Fruit fly (Drosophila melanogaster) whole organism, embryonic: Measurements from ENCODE around the gene Cdk7.

Experiments
- Bdp1 ChIP-seq: fragments of 200-800 bp; sonication (Bioruptor generic); optimal IDR thresholded peaks from 3 replicates; lab custom pipeline; 2016; ENCODE audit warnings: missing biosample characterization, missing genetic modification characterization
- BtbVII ChIP-seq: fragments of 200-800 bp; sonication (Bioruptor generic); optimal IDR thresholded peaks from 3 replicates; lab custom pipeline; 2017; ENCODE audit warnings: missing biosample characterization, mild to moderate bottlenecking, missing genetic modification characterization
- CG11085 ChIP-seq: fragments of 200-800 bp; sonication (Bioruptor generic); IDR thresholded peaks from 2 replicates; pipeline ENCODE4 v1.3.6; 2022; ENCODE audit warnings: missing biosample characterization, missing genetic modification characterization
- CG11398 ChIP-seq: fragments of 200-800 bp; sonication (Bioruptor generic); optimal IDR thresholded peaks from 2 replicates; lab custom pipeline; 2016; ENCODE audit warnings: missing biosample characterization, missing genetic modification characterization
- CG11696 ChIP-seq: fragments of 200-800 bp; sonication (Bioruptor generic); IDR thresholded peaks from 2 replicates; pipeline ENCODE4 v1.3.6; 2022; ENCODE audit warnings: missing biosample characterization, missing genetic modification characterization
- CG12104 ChIP-seq: fragments of 200-800 bp; sonication (Bioruptor generic); optimal IDR thresholded peaks from 3 replicates; lab custom pipeline; 2016; ENCODE audit warnings: missing biosample characterization, missing genetic modification characterization
- CG12236 ChIP-seq: fragments of 200-800 bp; sonication (Bioruptor generic); optimal IDR thresholded peaks from 2 replicates; lab custom pipeline; 2016; ENCODE audit warnings: missing biosample characterization, missing genetic modification characterization
- CG13894 ChIP-seq: fragments of 200-800 bp; sonication (Bioruptor generic); optimal IDR thresholded peaks from 3 replicates; lab custom pipeline; 2018; ENCODE audit warnings: missing biosample characterization, mild to moderate bottlenecking, missing genetic modification characterization, moderate library complexity
- CG14050 ChIP-seq: fragments of 200-800 bp; sonication (Bioruptor generic); IDR thresholded peaks from 3 replicates; pipeline ENCODE4 v1.3.6; 2022; ENCODE audit warnings: missing biosample characterization, missing genetic modification characterization
- CG1832 ChIP-seq: fragments of 200-800 bp; sonication (Bioruptor generic); optimal IDR thresholded peaks from 2 replicates; lab custom pipeline; 2017; ENCODE audit warnings: missing biosample characterization, mild to moderate bottlenecking, missing genetic modification characterization, inconsistent platforms
- CG2678 ChIP-seq: fragments of 200-800 bp; sonication (Bioruptor generic); optimal IDR thresholded peaks from 3 replicates; lab custom pipeline; 2019; ENCODE audit warnings: missing biosample characterization, mild to moderate bottlenecking, missing genetic modification characterization, moderate library complexity
- CG32767 ChIP-seq: fragments of 200-800 bp; sonication (Bioruptor generic); IDR thresholded peaks from 2 replicates; pipeline ENCODE4 v1.3.6; 2022; ENCODE audit warnings: missing biosample characterization, missing genetic modification characterization
- CG33557 ChIP-seq: fragments of 200-800 bp; sonication (Bioruptor generic); optimal IDR thresholded peaks from 2 replicates; lab custom pipeline; 2019; ENCODE audit warnings: missing biosample characterization, mild to moderate bottlenecking, missing genetic modification characterization, moderate library complexity
- CG3847 ChIP-seq: fragments of 200-800 bp; sonication (Bioruptor generic); IDR thresholded peaks from 2 replicates; pipeline ENCODE4 v1.3.6; 2022; ENCODE audit warnings: missing biosample characterization, missing genetic modification characterization
- CG4360 ChIP-seq: fragments of 200-800 bp; sonication (Bioruptor generic); IDR thresholded peaks from 2 replicates; pipeline ENCODE4 v1.3.6; 2022; ENCODE audit warnings: missing biosample characterization, missing genetic modification characterization
- CG4707 ChIP-seq: fragments of 200-800 bp; sonication (Bioruptor generic); optimal IDR thresholded peaks from 2 replicates; lab custom pipeline; 2018; ENCODE audit warnings: missing biosample characterization, mild to moderate bottlenecking, missing genetic modification characterization, moderate library complexity
- CG5245 ChIP-seq: fragments of 200-800 bp; sonication (Bioruptor generic); optimal IDR thresholded peaks from 3 replicates; lab custom pipeline; 2016; ENCODE audit warnings: missing biosample characterization, missing genetic modification characterization
- CG7745 ChIP-seq: fragments of 200-800 bp; sonication (Bioruptor generic); optimal IDR thresholded peaks from 2 replicates; lab custom pipeline; 2018; ENCODE audit warnings: missing biosample characterization, mild to moderate bottlenecking, missing genetic modification characterization, moderate library complexity
- CG9215 ChIP-seq: fragments of 200-800 bp; sonication (Bioruptor generic); IDR thresholded peaks from 2 replicates; pipeline ENCODE4 v1.3.6; 2022; ENCODE audit warnings: missing biosample characterization, missing genetic modification characterization
- D19B ChIP-seq: fragments of 200-800 bp; sonication (Bioruptor generic); optimal IDR thresholded peaks from 2 replicates; lab custom pipeline; 2017; ENCODE audit warnings: missing biosample characterization, mild to moderate bottlenecking, missing genetic modification characterization
- Drgx ChIP-seq: fragments of 200-800 bp; sonication (Bioruptor generic); IDR thresholded peaks from 2 replicates; pipeline ENCODE4 v1.3.6; 2022; ENCODE audit warnings: missing biosample characterization, missing genetic modification characterization
- E2f1 ChIP-seq: fragments of 200-800 bp; sonication (Bioruptor generic); IDR thresholded peaks from 2 replicates; pipeline ENCODE4 v1.3.6; 2022; ENCODE audit warnings: missing biosample characterization, missing genetic modification characterization
- Ets97D ChIP-seq: fragments of 200-800 bp; sonication (Bioruptor generic); optimal IDR thresholded peaks from 3 replicates; lab custom pipeline; 2016; ENCODE audit warnings: missing biosample characterization, missing genetic modification characterization
- Fer3 ChIP-seq: fragments of 200-800 bp; sonication (Bioruptor generic); optimal IDR thresholded peaks from 2 replicates; lab custom pipeline; 2018; ENCODE audit warnings: missing biosample characterization, mild to moderate bottlenecking, missing genetic modification characterization, moderate library complexity
- HLH3B ChIP-seq: fragments of 200-800 bp; sonication (Bioruptor generic); IDR thresholded peaks from 2 replicates; pipeline ENCODE4 v1.3.6; 2022; ENCODE audit warnings: missing biosample characterization, missing genetic modification characterization
- Hey ChIP-seq: fragments of 200-800 bp; sonication (Bioruptor generic); optimal IDR thresholded peaks from 3 replicates; lab custom pipeline; 2018; ENCODE audit warnings: missing biosample characterization, mild to moderate bottlenecking, missing genetic modification characterization
- Myb ChIP-seq: fragments of 200-800 bp; sonication (Bioruptor generic); optimal IDR thresholded peaks from 2 replicates; lab custom pipeline; 2016; ENCODE audit warnings: missing biosample characterization, missing genetic modification characterization
- Nf-YB ChIP-seq: fragments of 200-800 bp; sonication (Bioruptor generic); optimal IDR thresholded peaks from 3 replicates; lab custom pipeline; 2019; ENCODE audit warnings: missing biosample characterization, mild to moderate bottlenecking, missing genetic modification characterization, moderate library complexity
- Pdp1 ChIP-seq, 2 experiments: fragments of 200-800 bp; sonication (Bioruptor generic); optimal IDR thresholded peaks; 3 replicates each; lab custom pipeline; 2016; ENCODE audit warnings: missing biosample characterization in 2 of 2, missing genetic modification characterization in 2 of 2, mild to moderate bottlenecking in 1 of 2, moderate library complexity in 1 of 2
- Trl ChIP-seq, 3 experiments: fragments of >200 bp in 2 of 3; fragments of 200-800 bp in 1 of 3; sonication (Bioruptor generic) in 1 of 3; optimal IDR thresholded peaks; 2 replicates in 1 of 3; 3 replicates in 2 of 3; lab custom pipeline; 2016 to 2017; ENCODE audit warnings: missing biosample characterization in 1 of 3, missing genetic modification characterization in 1 of 3
- ac ChIP-seq: fragments of 200-800 bp; sonication (Bioruptor generic); optimal IDR thresholded peaks from 3 replicates; lab custom pipeline; 2017; ENCODE audit warnings: missing biosample characterization, mild to moderate bottlenecking, missing genetic modification characterization
- chif ChIP-seq, 2 experiments: fragments of 200-800 bp; sonication (Bioruptor generic); optimal IDR thresholded peaks; 3 replicates each; lab custom pipeline; 2016; ENCODE audit warnings: missing biosample characterization in 2 of 2, missing genetic modification characterization in 2 of 2
- dmrt99B ChIP-seq: fragments of 200-800 bp; sonication (Bioruptor generic); optimal IDR thresholded peaks from 2 replicates; lab custom pipeline; 2018; ENCODE audit warnings: missing biosample characterization, mild to moderate bottlenecking, missing genetic modification characterization, moderate library complexity
- esg ChIP-seq: fragments of 200-800 bp; sonication (Bioruptor generic); conservative IDR thresholded peaks from 2 replicates; pipeline ENCODE4 v1.3.6; 2022; ENCODE audit warnings: missing biosample characterization, missing genetic modification characterization
- fd3F ChIP-seq: fragments of 200-800 bp; sonication (Bioruptor generic); optimal IDR thresholded peaks from 2 replicates; lab custom pipeline; 2018; ENCODE audit warnings: missing biosample characterization, mild to moderate bottlenecking, missing genetic modification characterization, moderate library complexity
- gcm2 ChIP-seq: fragments of 200-800 bp; sonication (Bioruptor generic); optimal IDR thresholded peaks from 2 replicates; lab custom pipeline; 2016; ENCODE audit warnings: missing biosample characterization, missing genetic modification characterization
- grau ChIP-seq: fragments of 200-800 bp; optimal IDR thresholded peaks from 3 replicates; lab custom pipeline; 2019; ENCODE audit warnings: missing biosample characterization, mild to moderate bottlenecking, missing genetic modification characterization, moderate library complexity
- ind ChIP-seq: fragments of 200-800 bp; sonication (Bioruptor generic); optimal IDR thresholded peaks from 3 replicates; lab custom pipeline; 2016; ENCODE audit warnings: missing biosample characterization, missing genetic modification characterization
- jing ChIP-seq: fragments of 200-800 bp; sonication (Bioruptor generic); optimal IDR thresholded peaks from 2 replicates; lab custom pipeline; 2018; ENCODE audit warnings: missing biosample characterization, mild to moderate bottlenecking, missing genetic modification characterization
- knrl ChIP-seq: fragments of 200-800 bp; sonication (Bioruptor generic); IDR thresholded peaks from 3 replicates; pipeline ENCODE4 v1.3.6; 2022; ENCODE audit warnings: missing biosample characterization, missing genetic modification characterization; ENCODE audit not compliant: partially characterized antibody
- mam ChIP-seq: fragments of 200-800 bp; sonication (Bioruptor generic); optimal IDR thresholded peaks from 3 replicates; lab custom pipeline; 2016; ENCODE audit warnings: missing biosample characterization, missing genetic modification characterization
- mld ChIP-seq: fragments of 200-800 bp; sonication (Bioruptor generic); IDR thresholded peaks from 3 replicates; pipeline ENCODE4 v1.3.6; 2022; ENCODE audit warnings: missing biosample characterization, missing genetic modification characterization; ENCODE audit not compliant: partially characterized antibody
- nerfin-1 ChIP-seq: fragments of 200-800 bp; sonication (Bioruptor generic); optimal IDR thresholded peaks from 3 replicates; lab custom pipeline; 2019; ENCODE audit warnings: missing biosample characterization, mild to moderate bottlenecking, missing genetic modification characterization, moderate library complexity
- nmo ChIP-seq: fragments of 200-800 bp; sonication (Bioruptor generic); optimal IDR thresholded peaks from 2 replicates; lab custom pipeline; 2018; ENCODE audit warnings: missing biosample characterization, mild to moderate bottlenecking, missing genetic modification characterization, moderate library complexity
- oc ChIP-seq: fragments of 200-800 bp; sonication (Bioruptor generic); optimal IDR thresholded peaks from 2 replicates; lab custom pipeline; 2018; ENCODE audit warnings: missing biosample characterization, mild to moderate bottlenecking, missing genetic modification characterization, moderate library complexity
- pb ChIP-seq: fragments of 200-800 bp; sonication (Bioruptor generic); optimal IDR thresholded peaks from 3 replicates; lab custom pipeline; 2016; ENCODE audit warnings: missing biosample characterization, missing genetic modification characterization
- prd ChIP-seq, 3 experiments: fragments of >200 bp in 2 of 3; fragments of 200-800 bp in 1 of 3; sonication (Bioruptor generic) in 1 of 3; optimal IDR thresholded peaks in 2 of 3; IDR thresholded peaks in 1 of 3; 2 replicates in 2 of 3; 3 replicates in 1 of 3; pipeline versions ENCODE4 v1.3.6 to Lab custom; 2017 to 2022; ENCODE audit warnings: missing biosample characterization in 1 of 3, missing genetic modification characterization in 1 of 3
- ranshi ChIP-seq: fragments of 200-800 bp; sonication (Bioruptor generic); IDR thresholded peaks from 2 replicates; pipeline ENCODE4 v1.3.6; 2022; ENCODE audit warnings: missing biosample characterization, missing genetic modification characterization
- zen2 ChIP-seq: fragments of 200-800 bp; sonication (Bioruptor generic); IDR thresholded peaks from 3 replicates; pipeline ENCODE4 v1.3.6; 2022; ENCODE audit warnings: missing biosample characterization, missing genetic modification characterization; ENCODE audit not compliant: partially characterized antibody

Cdk7 gene

DNA sequence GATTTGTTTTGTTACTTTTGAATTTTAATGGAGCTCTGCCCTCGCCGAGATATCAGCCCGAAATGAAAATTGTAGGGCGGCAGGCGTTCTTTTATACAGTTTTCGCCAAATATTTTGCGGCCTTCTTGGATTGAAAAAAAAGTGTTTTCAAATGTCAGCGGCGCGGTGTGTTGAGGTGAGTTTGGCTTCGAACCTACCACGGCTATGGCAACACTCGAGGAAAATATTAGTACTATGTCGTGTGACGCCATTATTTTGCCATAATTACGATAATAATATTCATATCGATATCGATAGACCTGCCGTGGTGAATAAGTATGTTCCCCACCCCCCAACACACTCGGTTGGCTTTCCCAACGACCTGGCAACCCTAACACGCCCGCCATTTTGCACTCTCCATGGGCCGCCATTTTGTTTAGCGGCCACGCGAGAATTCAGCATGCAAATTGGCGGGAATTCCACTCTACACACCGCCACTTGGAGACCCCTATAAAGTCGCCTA is 3.1 kb upstream of the Cdk7 start, which contains the start of the genes TrxT and dhd (continued):
- TF ChIP-seq Nf-YB (GFP tag; lab: Kevin White, UChicago) (no peak), nerfin-1 (tag; lab: Kevin White, UChicago) (peak; percentile 1), jing (GFP tag; lab: Kevin White, UChicago) (no peak), CG2678 (tag; lab: Kevin White, UChicago) (no peak), dmrt99B (no peak), Hey (tag; lab: Kevin White, UChicago) (no peak), Ets97D (GFP tag; lab: Kevin White, UChicago) (peak; percentile 96), grau (tag; lab: Kevin White, UChicago) (peak; percentile 22), E2f1 (GFP tag; lab: Robert Waterston, UW) (peak; percentile 69), CG4360 (no peak), mld (GFP tag; lab: Robert Waterston, UW) (0 out of 3 replicates have a peak, but pooled peaks have one; percentile 38), pb (GFP tag; lab: Kevin White, UChicago) (peak; percentile 19), CG11696 (GFP tag; lab: Robert Waterston, UW) (no peak), HLH3B (GFP tag; lab: Robert Waterston, UW) (0 out of 2 replicates have a peak, but pooled peaks have one; percentile 5), gcm2 (GFP tag; lab: Kevin White, UChicago) (no peak), CG12236 (no peak), CG32767 (GFP tag; lab: Robert Waterston, UW) (no peak), Myb (GFP tag; lab: Kevin White, UChicago) (peak; percentile 67), CG14050 (GFP tag; lab: Robert Waterston, UW) (no peak), esg (GFP tag; lab: Robert Waterston, UW) (no peak), CG9215 (GFP tag; lab: Robert Waterston, UW) (no peak), mam (peak; percentile 22), CG12104 (GFP tag; lab: Kevin White, UChicago) (no peak), BtbVII (GFP tag; lab: Kevin White, UChicago) (no peak), zen2 (GFP tag; lab: Robert Waterston, UW) (no peak; the same call in 2 of the 3 replicates), D19B (GFP tag; lab: Kevin White, UChicago) (no peak), nmo (GFP tag; lab: Kevin White, UChicago) (peak; percentile 46), CG11398 (GFP tag; lab: Kevin White, UChicago) (no peak), oc (tag; lab: Kevin White, UChicago) (no peak), CG33557 (GFP tag; lab: Kevin White, UChicago) (no peak), CG13894 (peak; percentile 29), knrl (GFP tag; lab: Robert Waterston, UW) (peak; percentile 40; the same call in 2 of the 3 replicates), CG11085 (no peak), CG3847 (GFP tag; lab: Robert Waterston, UW) (peak; percentile 50; the same call in 1 of the 2 replicates), ranshi (GFP tag; lab: Robert Waterston, UW) (peak; percentile 19; the same call in 1 of the 2 replicates), Bdp1 (GFP tag; lab: Kevin White, UChicago) (no peak), CG5245 (GFP tag; lab: Kevin White, UChicago) (no peak), ind (GFP tag; lab: Kevin White, UChicago) (peak; percentile 9), ac (no peak), prd (optimal IDR thresholded peaks at IDR 0.05; lab: Kevin White, UChicago) (no peak), prd (GFP tag; IDR thresholded peaks at IDR 0.05; lab: Robert Waterston, UW) (peak; percentile 39; the same call in 1 of the 3 replicates), CG7745 (tag; lab: Kevin White, UChicago) (no peak), Drgx (peak; percentile 69), CG4707 (GFP tag; lab: Kevin White, UChicago) (peak; percentile 6), CG1832 (GFP tag; lab: Kevin White, UChicago) (no peak), fd3F (GFP tag; lab: Kevin White, UChicago) (no peak), Pdp1 (GFP tag; optimal IDR thresholded peaks at IDR 0.05; lab: Kevin White, UChicago) (peak in 1 of 2 experiments; percentile 25), Trl (optimal IDR thresholded peaks at IDR 0.05; lab: Kevin White, UChicago) (no peak), Trl (GFP tag; optimal IDR thresholded peaks at IDR 0.05; lab: Kevin White, UChicago) (no peak), chif (GFP tag; optimal IDR thresholded peaks at IDR 0.05; lab: Kevin White, UChicago) (no peak), Fer3 (tag; lab: Kevin White, UChicago) (peak; percentile 3)
